Worm (Caenorhabditis elegans) whole organism, L2 larva: Measurements from ENCODE around the gene nuo-5.

Source experiments
- aly-2 ChIP-seq: fragments of 150-350 bp; optimal IDR thresholded peaks from 2 replicates; lab custom pipeline; 2014; ENCODE audit warnings: missing biosample characterization, missing genetic modification characterization
- nhr-11 ChIP-seq: fragments of 150-350 bp; optimal IDR thresholded peaks from 2 replicates; lab custom pipeline; 2014; ENCODE audit warnings: missing biosample characterization, missing genetic modification characterization
- nhr-12 ChIP-seq: fragments of 150-350 bp; optimal IDR thresholded peaks from 2 replicates; lab custom pipeline; 2014; ENCODE audit warnings: missing biosample characterization, missing genetic modification characterization
- unc-62 ChIP-seq: fragments of 150-350 bp; optimal IDR thresholded peaks from 2 replicates; lab custom pipeline; 2014; ENCODE audit warnings: missing biosample characterization, missing genetic modification reagents, missing genetic modification characterization

DNA sequence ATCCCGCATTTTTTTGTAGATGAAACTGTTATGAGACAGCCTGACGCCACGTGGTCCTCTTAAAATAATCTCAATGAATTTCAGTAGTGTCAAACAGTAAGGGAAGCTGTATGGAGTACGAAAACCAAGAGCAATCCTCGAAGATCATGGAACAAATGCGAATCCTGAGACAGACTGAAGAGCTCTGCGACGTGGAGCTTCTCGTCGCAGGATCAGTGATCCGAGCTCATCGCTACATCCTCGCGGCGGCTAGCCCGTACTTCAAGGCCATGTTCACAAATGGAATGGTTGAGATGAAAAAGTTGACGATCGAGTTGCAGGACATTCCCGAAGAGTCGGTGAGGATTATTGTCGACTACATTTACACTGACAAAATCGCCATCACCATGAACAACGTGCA lies 14.5 kb upstream of the nuo-5 start:
- TF ChIP-seq aly-2 (tag; lab: Kevin White, UChicago) (no peak), nhr-12 (tag; lab: Kevin White, UChicago) (no peak), unc-62 (no peak), nhr-11 (tag; lab: Kevin White, UChicago) (no peak)
